Worm (Caenorhabditis elegans): ENCODE measurements around the gene irld-28.

DNA sequence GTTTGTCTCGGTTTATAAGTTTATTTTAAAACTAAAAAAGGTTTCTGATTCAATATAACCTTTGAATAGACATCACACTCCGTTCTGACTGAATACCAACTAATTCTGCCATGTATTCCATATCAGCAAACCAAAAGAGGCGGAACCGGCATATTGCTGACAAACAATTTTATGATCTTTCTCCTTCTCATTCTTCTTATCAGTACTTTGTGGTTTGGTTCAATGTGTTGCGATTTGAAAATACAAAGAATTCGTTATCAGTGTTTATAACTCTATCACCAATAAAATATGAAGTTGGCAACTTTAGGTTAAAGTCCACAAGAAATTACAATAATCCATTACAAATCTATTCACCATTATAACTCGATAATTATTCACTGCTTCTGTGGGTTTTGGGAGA is 11.8 kb downstream of the irld-28 start:
- TF ChIP-seq fkh-10 (GFP tag; optimal IDR thresholded peaks at IDR 0.05) (no peak), fkh-8 (tag; optimal IDR thresholded peaks at IDR 0.05) (no peak), lin-13 (GFP tag; optimal IDR thresholded peaks at IDR 0.05) (no peak)

All from whole organism, L1 larva.